Worm (Caenorhabditis elegans): ENCODE measurements around the gene cpsf-4.

ce11 chrIV:12068590-12068989 is 24.7 kb downstream of the cpsf-4 start, which contains the start of gene bath-37:
- TF ChIP-seq lin-39 (tag; optimal IDR thresholded peaks at IDR 0.05) (no peak), nfya-1 (tag; optimal IDR thresholded peaks at IDR 0.05; ENCODE audit: insufficient read depth) (no peak), ceh-9 (tag; optimal IDR thresholded peaks at IDR 0.05) (no peak), nhr-77 (tag; optimal IDR thresholded peaks at IDR 0.05) (no peak), nhr-237 (tag; optimal IDR thresholded peaks at IDR 0.05) (no peak), elt-1 (tag; optimal IDR thresholded peaks at IDR 0.05) (no peak)

Data from whole organism, L3 larva.